Fruit fly (Drosophila melanogaster) whole organism, adult: ENCODE measurements around the gene CG17264.

Source experiments
- CG11617 ChIP-seq: fragments of 200-800 bp; sonication (Bioruptor generic); optimal IDR thresholded peaks from 2 replicates; lab custom pipeline; 2017; ENCODE audit warnings: mild to moderate bottlenecking, missing biosample characterization, missing genetic modification reagents, missing genetic modification characterization
- CG12768 ChIP-seq: fragments of 200-800 bp; sonication (Bioruptor generic); optimal IDR thresholded peaks from 2 replicates; lab custom pipeline; 2017; ENCODE audit warnings: missing biosample characterization, missing genetic modification characterization, mild to moderate bottlenecking, moderate library complexity, missing genetic modification reagents
- CG14711 ChIP-seq: fragments of 200-800 bp; sonication (Bioruptor generic); optimal IDR thresholded peaks from 2 replicates; lab custom pipeline; 2018; ENCODE audit warnings: missing biosample characterization, mild to moderate bottlenecking, missing genetic modification characterization, moderate library complexity
- CG33017 ChIP-seq: fragments of 200-800 bp; sonication (Bioruptor generic); optimal IDR thresholded peaks from 2 replicates; lab custom pipeline; 2018; ENCODE audit warnings: missing biosample characterization, mild to moderate bottlenecking, missing genetic modification characterization, moderate library complexity
- CG7045 ChIP-seq: fragments of 200-800 bp; sonication (Bioruptor generic); optimal IDR thresholded peaks from 2 replicates; lab custom pipeline; 2017; ENCODE audit warnings: missing biosample characterization, mild to moderate bottlenecking, missing genetic modification characterization
- CG7101 ChIP-seq: fragments of 200-800 bp; sonication (Bioruptor generic); optimal IDR thresholded peaks from 2 replicates; lab custom pipeline; 2018; ENCODE audit warnings: missing biosample characterization, mild to moderate bottlenecking, missing genetic modification characterization, moderate library complexity
- Mnt ChIP-seq: fragments of 200-800 bp; sonication (Bioruptor generic); optimal IDR thresholded peaks from 2 replicates; lab custom pipeline; 2016; ENCODE audit warnings: missing biosample characterization, mild to moderate bottlenecking, missing genetic modification characterization
- cic ChIP-seq: fragments of 200-800 bp; sonication (Bioruptor generic); optimal IDR thresholded peaks from 2 replicates; lab custom pipeline; 2017; ENCODE audit warnings: missing biosample characterization, mild to moderate bottlenecking, missing genetic modification characterization, moderate library complexity
- kay ChIP-seq: fragments of 200-800 bp; sonication (Bioruptor generic); peaks from one replicate; lab custom pipeline; 2016; ENCODE audit warnings: missing biosample characterization, missing genetic modification characterization, borderline replicate concordance
- ovo ChIP-seq: fragments of 200-800 bp; sonication (Bioruptor generic); optimal IDR thresholded peaks from 2 replicates; lab custom pipeline; 2016; ENCODE audit warnings: missing biosample characterization, missing genetic modification characterization
- pad ChIP-seq: fragments of 200-800 bp; sonication (Bioruptor generic); optimal IDR thresholded peaks from 3 replicates; lab custom pipeline; 2017; ENCODE audit warnings: missing biosample characterization, missing genetic modification characterization, mild to moderate bottlenecking, moderate library complexity, missing genetic modification reagents
- tj ChIP-seq: fragments of 200-800 bp; sonication (Bioruptor generic); optimal IDR thresholded peaks from 3 replicates; lab custom pipeline; 2017; ENCODE audit warnings: missing biosample characterization, mild to moderate bottlenecking, missing genetic modification characterization, moderate library complexity
- toe ChIP-seq: fragments of 200-800 bp; sonication (Bioruptor generic); optimal IDR thresholded peaks from 2 replicates; lab custom pipeline; 2016; ENCODE audit warnings: missing biosample characterization, missing genetic modification characterization

- peak; percentile 76 for TF ChIP-seq tj (GFP tag; lab: Kevin White, UChicago)
- TF ChIP-seq CG7045 (GFP tag; lab: Kevin White, UChicago): peak; percentile 57
- peak; percentile 37 for TF ChIP-seq pad (GFP tag; lab: Kevin White, UChicago)
- TF ChIP-seq CG33017 (tag; lab: Kevin White, UChicago): peak; percentile 50
- TF ChIP-seq CG7101: no peak
- peak; percentile 71 for TF ChIP-seq CG12768
- peak; percentile 74 for TF ChIP-seq kay (GFP tag; lab: Kevin White, UChicago)
- no peak for TF ChIP-seq CG11617 (GFP tag; lab: Kevin White, UChicago)
- TF ChIP-seq cic (GFP tag; lab: Kevin White, UChicago): peak; percentile 54
- TF ChIP-seq ovo (GFP tag; lab: Kevin White, UChicago): no peak
- TF ChIP-seq Mnt (GFP tag; lab: Kevin White, UChicago): no peak
- TF ChIP-seq toe (GFP tag; lab: Kevin White, UChicago): no peak
- peak; percentile 29 for TF ChIP-seq CG14711 (tag; lab: Kevin White, UChicago)
Measured at dm6 chr2L:3058772-3059623, 40.7 kb downstream of the CG17264 start.
